Worm (Caenorhabditis elegans) whole organism, L1 larva: ENCODE measurements around the gene K08D12.4.
A peak's percentile ranks its signal among the peaks of the same experiment; 100 is the strongest.

Experiments used
- C04F5.9 ChIP-seq: sonication (generic microtip); optimal IDR thresholded peaks from 2 replicates; lab custom pipeline; 2016; ENCODE audit warnings: missing genetic modification characterization, missing compliant biosample characterization
- F16B12.6 ChIP-seq: fragments of 150-350 bp; optimal IDR thresholded peaks from 2 replicates; lab custom pipeline; 2014; ENCODE audit warnings: missing biosample characterization, missing genetic modification characterization
- Y116A8C.19 ChIP-seq: sonication (generic microtip); optimal IDR thresholded peaks from 2 replicates; lab custom pipeline; 2016; ENCODE audit warnings: missing compliant biosample characterization, missing genetic modification characterization, borderline replicate concordance
- aly-2 ChIP-seq: fragments of 150-350 bp; optimal IDR thresholded peaks from 2 replicates; lab custom pipeline; 2014; ENCODE audit warnings: missing biosample characterization, missing genetic modification characterization
- ama-1 ChIP-seq: fragments of 150-350 bp; optimal IDR thresholded peaks from 2 replicates; lab custom pipeline; 2014
- blmp-1 ChIP-seq: fragments of 150-350 bp; optimal IDR thresholded peaks from 2 replicates; lab custom pipeline; 2014; ENCODE audit warnings: missing biosample characterization, missing genetic modification characterization
- ceh-8 ChIP-seq: fragments of 200-800 bp; sonication (Bioruptor generic); optimal IDR thresholded peaks from 2 replicates; lab custom pipeline; 2018; ENCODE audit warnings: mild to moderate bottlenecking, missing genetic modification characterization, moderate library complexity, missing compliant biosample characterization
- ceh-82 ChIP-seq, 3 experiments: fragments of 150-350 bp in 1 of 3; sonication (generic microtip) in 2 of 3; optimal IDR thresholded peaks; 2 replicates each; lab custom pipeline; 2014 to 2017; ENCODE audit warnings: missing biosample characterization in 3 of 3, missing genetic modification characterization in 3 of 3
- ceh-88 ChIP-seq: fragments of 200-800 bp; sonication (Bioruptor generic); IDR thresholded peaks from 2 replicates; pipeline ENCODE4 v1.3.6; 2022; ENCODE audit warnings: missing genetic modification characterization, missing compliant biosample characterization
- dpl-1 ChIP-seq, 3 experiments: fragments of 150-350 bp in 2 of 3; sonication (generic microtip) in 1 of 3; optimal IDR thresholded peaks; 2 replicates each; lab custom pipeline; 2014 to 2017; ENCODE audit warnings: missing biosample characterization in 3 of 3, missing genetic modification characterization in 3 of 3, missing genetic modification reagents in 3 of 3
- dsc-1 ChIP-seq: sonication (generic microtip); optimal IDR thresholded peaks from 2 replicates; lab custom pipeline; 2016; ENCODE audit warnings: mild to moderate bottlenecking, missing genetic modification characterization, missing compliant biosample characterization
- efl-1 ChIP-seq, 4 experiments: fragments of 150-350 bp; optimal IDR thresholded peaks in 3 of 4; peaks in 1 of 4; 1 replicate in 1 of 4; 2 replicates in 3 of 4; lab custom pipeline; 2014; ENCODE audit warnings: missing biosample characterization in 2 of 4, missing genetic modification characterization in 2 of 4, missing genetic modification reagents in 2 of 4
- efl-3 ChIP-seq: fragments of 200-800 bp; sonication (Bioruptor generic); optimal IDR thresholded peaks from 2 replicates; lab custom pipeline; 2018; ENCODE audit warnings: mild to moderate bottlenecking, missing genetic modification characterization, missing compliant biosample characterization
- egl-13 ChIP-seq: sonication (generic microtip); optimal IDR thresholded peaks from 2 replicates; lab custom pipeline; 2016; ENCODE audit warnings: missing genotype, missing genetic modification reagents, missing genetic modification characterization, missing compliant biosample characterization
- fkh-10 ChIP-seq: sonication (generic microtip); optimal IDR thresholded peaks from 2 replicates; lab custom pipeline; 2017; ENCODE audit warnings: missing biosample characterization, missing genetic modification reagents, missing genetic modification characterization
- fkh-4 ChIP-seq: sonication (generic microtip); optimal IDR thresholded peaks from 2 replicates; lab custom pipeline; 2016; ENCODE audit warnings: missing compliant biosample characterization, missing genetic modification characterization, borderline replicate concordance
- grh-1 ChIP-seq: fragments of 200-800 bp; sonication (Bioruptor generic); IDR thresholded peaks from 2 replicates; pipeline ENCODE4 v1.3.6; 2022; ENCODE audit warnings: missing genetic modification reagents, missing genetic modification characterization, missing compliant biosample characterization
- jun-1 ChIP-seq: fragments of 150-350 bp; optimal IDR thresholded peaks from 2 replicates; lab custom pipeline; 2014; ENCODE audit warnings: missing biosample characterization, missing genetic modification reagents, missing genetic modification characterization
- lin-13 ChIP-seq: fragments of 150-350 bp; optimal IDR thresholded peaks from 2 replicates; lab custom pipeline; 2014; ENCODE audit warnings: missing biosample characterization, missing genetic modification reagents, missing genetic modification characterization
- lin-14 ChIP-seq: fragments of 200-800 bp; sonication (Bioruptor generic); optimal IDR thresholded peaks from 2 replicates; lab custom pipeline; 2018; ENCODE audit warnings: mild to moderate bottlenecking, missing genetic modification characterization, moderate library complexity, missing compliant biosample characterization
- lin-35 ChIP-seq, 2 experiments: fragments of 150-350 bp; optimal IDR thresholded peaks; 2 replicates each; lab custom pipeline; 2014; ENCODE audit warnings: missing biosample characterization in 2 of 2, missing genetic modification characterization in 2 of 2, missing genetic modification reagents in 2 of 2
- lsy-2 ChIP-seq, 2 experiments: fragments of 150-350 bp; optimal IDR thresholded peaks; 2 replicates each; lab custom pipeline; 2014; ENCODE audit warnings: missing biosample characterization in 2 of 2, missing genetic modification characterization in 2 of 2
- mab-9 ChIP-seq: fragments of 200-800 bp; sonication (Bioruptor generic); IDR thresholded peaks from 2 replicates; pipeline ENCODE4 v1.3.6; 2022; ENCODE audit warnings: missing genetic modification reagents, missing genetic modification characterization, missing compliant biosample characterization
- mdl-1 ChIP-seq, 2 experiments: fragments of 150-350 bp; optimal IDR thresholded peaks; 2 replicates each; lab custom pipeline; 2014 to 2017; ENCODE audit warnings: missing biosample characterization in 2 of 2, missing genetic modification characterization in 2 of 2, inconsistent platforms in 1 of 2
- mep-1 ChIP-seq: fragments of 150-350 bp; optimal IDR thresholded peaks from 2 replicates; lab custom pipeline; 2014; ENCODE audit warnings: missing biosample characterization, missing genetic modification characterization
- nhr-12 ChIP-seq: sonication (generic microtip); optimal IDR thresholded peaks from 2 replicates; lab custom pipeline; 2017; ENCODE audit warnings: missing biosample characterization, missing genetic modification characterization
- nhr-19 ChIP-seq: fragments of 200-800 bp; sonication (Bioruptor generic); conservative IDR thresholded peaks from 2 replicates; pipeline ENCODE4 v1.3.6; 2022; ENCODE audit warnings: missing genetic modification characterization, missing compliant biosample characterization
- nhr-237 ChIP-seq: fragments of 150-350 bp; optimal IDR thresholded peaks from 2 replicates; lab custom pipeline; 2014; ENCODE audit warnings: missing biosample characterization, missing genetic modification characterization
- nhr-28 ChIP-seq: fragments of 150-350 bp; optimal IDR thresholded peaks from 2 replicates; lab custom pipeline; 2014; ENCODE audit warnings: missing biosample characterization, missing genetic modification characterization
- nhr-47 ChIP-seq: sonication (generic microtip); optimal IDR thresholded peaks from 2 replicates; lab custom pipeline; 2016; ENCODE audit warnings: mild to moderate bottlenecking, missing genetic modification characterization, moderate library complexity, missing compliant biosample characterization
- nhr-71 ChIP-seq: sonication (generic microtip); optimal IDR thresholded peaks from 2 replicates; lab custom pipeline; 2016; ENCODE audit warnings: mild to moderate bottlenecking, missing genetic modification characterization, moderate library complexity, missing compliant biosample characterization
- nhr-85 ChIP-seq: sonication (generic microtip); peaks from one replicate; lab custom pipeline; 2016; ENCODE audit warnings: missing genetic modification characterization, inconsistent platforms, missing compliant biosample characterization
- pag-3 ChIP-seq: sonication (generic microtip); optimal IDR thresholded peaks from 2 replicates; lab custom pipeline; 2017; ENCODE audit warnings: missing genetic modification characterization, mild to moderate bottlenecking, missing compliant biosample characterization, antibody characterized with exemption, borderline replicate concordance; ENCODE audit not compliant: insufficient read depth
- pqm-1 ChIP-seq: sonication (generic microtip); optimal IDR thresholded peaks from 3 replicates; lab custom pipeline; 2017; ENCODE audit warnings: missing biosample characterization, missing genetic modification characterization
- rnt-1 ChIP-seq: sonication (generic microtip); optimal IDR thresholded peaks from 2 replicates; lab custom pipeline; 2016; ENCODE audit warnings: mild to moderate bottlenecking, missing genetic modification characterization, moderate library complexity, missing compliant biosample characterization
- snu-23 ChIP-seq: sonication (generic microtip); optimal IDR thresholded peaks from 2 replicates; lab custom pipeline; 2016; ENCODE audit warnings: missing genetic modification characterization, missing compliant biosample characterization
- sox-4 ChIP-seq: sonication (generic microtip); optimal IDR thresholded peaks from 2 replicates; lab custom pipeline; 2016; ENCODE audit warnings: missing genetic modification characterization, missing compliant biosample characterization
- sup-37 ChIP-seq: fragments of 200-800 bp; sonication (Bioruptor generic); optimal IDR thresholded peaks from 2 replicates; lab custom pipeline; 2018; ENCODE audit warnings: mild to moderate bottlenecking, missing genetic modification characterization, missing compliant biosample characterization
- tbx-2 ChIP-seq: sonication (generic microtip); optimal IDR thresholded peaks from 2 replicates; lab custom pipeline; 2016; ENCODE audit warnings: missing genetic modification characterization, missing compliant biosample characterization
- tlp-1 ChIP-seq: fragments of 150-350 bp; optimal IDR thresholded peaks from 2 replicates; lab custom pipeline; 2014; ENCODE audit warnings: missing biosample characterization, missing genetic modification characterization
- unc-62 ChIP-seq: fragments of 150-350 bp; optimal IDR thresholded peaks from 2 replicates; lab custom pipeline; 2014; ENCODE audit warnings: missing biosample characterization, missing genetic modification reagents, missing genetic modification characterization
- unc-98 ChIP-seq: fragments of 200-800 bp; sonication (Bioruptor generic); IDR thresholded peaks from 2 replicates; pipeline ENCODE4 v1.3.6; 2022; ENCODE audit warnings: missing genetic modification characterization, missing compliant biosample characterization
- zag-1 ChIP-seq: fragments of 150-350 bp; optimal IDR thresholded peaks from 2 replicates; lab custom pipeline; 2014; ENCODE audit warnings: missing biosample characterization, missing genetic modification characterization

K08D12.4 gene

DNA sequence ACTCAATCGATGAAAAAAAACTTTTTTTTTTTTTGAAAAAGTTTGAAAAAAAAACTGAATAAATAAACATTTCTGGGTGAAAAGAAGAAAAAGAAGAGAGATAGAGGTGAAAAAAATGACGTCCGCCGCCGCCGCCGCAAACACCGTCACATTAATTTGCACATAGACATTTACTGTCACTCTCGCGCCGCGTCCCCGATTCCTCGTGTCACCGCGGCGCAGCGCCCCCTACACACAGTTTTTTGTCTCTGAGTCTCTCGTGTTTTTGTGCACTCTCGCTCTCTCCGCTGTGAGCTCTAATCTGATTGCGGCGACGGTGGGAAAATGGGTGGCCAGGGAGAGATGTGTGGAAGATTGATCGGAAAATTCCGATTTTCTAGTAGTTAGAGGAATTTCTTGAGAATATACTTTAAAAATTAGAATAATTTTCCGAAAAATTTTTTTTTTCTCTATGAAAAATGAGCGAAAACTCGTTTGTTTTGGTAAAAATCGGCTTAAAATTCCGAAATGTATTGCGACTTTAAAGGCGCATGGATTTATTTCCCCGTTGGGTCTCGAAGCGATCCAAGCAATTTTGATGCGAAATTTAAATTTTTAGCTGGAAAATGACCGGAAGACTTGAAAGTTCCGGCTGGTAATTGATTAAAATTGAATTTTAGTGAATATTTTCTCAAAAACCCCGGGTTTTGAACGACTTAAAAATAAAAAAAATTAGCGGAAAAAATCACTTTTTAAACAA is 32.4 kb downstream of the K08D12.4 start:
- TF ChIP-seq snu-23 (GFP tag; lab: Kevin White, UChicago) (peak; percentile 9), rnt-1 (tag; lab: Kevin White, UChicago) (peak; percentile 25), mdl-1 (tag; optimal IDR thresholded peaks at IDR 0.05; lab: Kevin White, UChicago) (peak in 1 of 2 experiments; percentile 23), nhr-19 (GFP tag; lab: Robert Waterston, UW) (no peak), dpl-1 (GFP tag; optimal IDR thresholded peaks at IDR 0.05; lab: Kevin White, UChicago) (peak; percentile 7 to 13 (median 11)), blmp-1 (peak; percentile 58), nhr-71 (tag; lab: Kevin White, UChicago) (no peak), mab-9 (no peak), efl-1 (optimal IDR thresholded peaks at IDR 0.05; lab: Kevin White, UChicago) (peak; percentile 3 to 4), efl-1 (GFP tag; optimal IDR thresholded peaks at IDR 0.05 in 1 of 2; lab: Kevin White, UChicago) (peak; percentile 19 to 79), lin-35 (GFP tag; optimal IDR thresholded peaks at IDR 0.05; lab: Kevin White, UChicago) (peak in 1 of 2 experiments; percentile 2), nhr-85 (tag; lab: Kevin White, UChicago) (peak; percentile 37), nhr-28 (no peak), F16B12.6 (peak; percentile 41)

DNA sequence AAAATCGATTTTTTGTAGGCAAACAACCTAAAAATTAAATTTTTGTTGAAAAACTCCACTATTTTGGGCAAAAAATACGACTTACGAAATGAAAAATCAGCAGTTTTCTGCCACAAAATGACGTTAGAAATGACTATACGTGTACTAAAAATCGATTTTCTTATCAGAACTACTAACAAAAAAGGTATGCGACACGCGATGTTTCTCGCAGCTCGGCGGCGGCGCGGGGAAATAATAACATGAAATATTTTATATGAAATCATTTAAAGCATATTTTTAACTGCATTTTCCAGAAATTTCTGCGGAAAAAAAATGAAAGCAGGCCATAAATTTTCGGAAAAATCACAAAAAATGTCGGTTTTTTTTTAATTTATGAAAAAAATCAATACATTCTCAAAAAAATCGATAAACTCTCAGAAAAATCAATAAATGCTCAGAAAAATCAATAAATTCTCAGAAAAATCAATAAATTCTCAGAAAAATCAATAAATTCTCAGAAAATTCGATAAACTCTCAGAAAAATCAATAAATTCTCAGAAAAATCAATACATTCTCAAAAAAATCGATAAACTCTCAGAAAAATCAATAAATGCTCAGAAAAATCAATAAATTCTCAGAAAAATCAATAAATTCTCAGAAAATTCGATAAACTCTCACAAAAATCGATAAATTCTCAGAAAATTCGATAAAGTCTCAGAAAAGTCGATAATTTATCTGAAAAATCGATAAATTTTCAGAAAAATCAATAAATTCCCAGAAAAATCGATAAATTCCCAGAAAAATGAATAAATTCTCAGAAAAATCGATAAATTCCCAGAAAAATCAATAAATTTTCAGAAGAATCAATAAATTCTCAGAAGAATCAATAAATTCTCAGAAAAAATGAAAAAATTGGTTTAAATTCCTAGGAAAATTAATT is 33.3 kb downstream of the K08D12.4 start, which contains the start of gene ptpn-22:
TSS of gene ptpn-22 (minus strand) at position 158 of the 919 bp plus-strand sequence.
- no peak for TF ChIP-seq aly-2 (tag; lab: Kevin White, UChicago)
- TF ChIP-seq lsy-2 (tag; optimal IDR thresholded peaks at IDR 0.05; lab: Kevin White, UChicago), result no peak
- no peak for TF ChIP-seq snu-23 (GFP tag; lab: Kevin White, UChicago)
- no peak for TF ChIP-seq pqm-1
- no peak for TF ChIP-seq unc-62 (GFP tag; lab: Kevin White, UChicago)
- peak; percentile 5 for TF ChIP-seq nhr-85 (tag; lab: Kevin White, UChicago)
- TF ChIP-seq sox-4, result no peak

DNA sequence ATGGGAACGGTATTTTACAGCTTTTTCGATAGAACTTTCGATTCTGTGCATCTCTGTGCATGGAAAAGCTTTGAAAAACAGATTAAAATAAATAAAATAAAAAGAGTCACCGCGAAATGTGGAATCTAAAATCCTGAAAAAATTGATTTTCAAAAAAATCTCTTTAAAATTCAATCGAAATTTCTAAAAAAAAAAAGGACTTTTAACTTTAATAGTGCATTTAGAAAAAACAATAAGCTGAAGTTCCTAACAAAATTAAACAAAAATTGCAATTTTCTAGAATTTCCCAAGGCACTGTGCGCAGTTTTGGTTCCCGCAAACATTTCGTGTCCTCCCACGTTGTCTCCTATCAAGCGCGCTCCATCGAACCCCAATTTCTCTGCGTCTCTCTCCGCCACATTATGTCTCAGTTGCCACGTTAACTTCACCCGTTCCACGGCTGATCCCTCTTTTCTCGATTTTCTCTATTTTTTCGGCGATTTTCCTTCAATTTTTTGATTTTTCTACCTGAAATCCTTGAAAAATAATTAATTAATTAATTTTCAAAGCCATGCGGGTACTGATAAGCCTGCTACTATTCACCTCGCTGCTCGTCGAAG is 38.5 kb downstream of the K08D12.4 start, which contains the start of the genes Y41D4A.6 and Y41D4A.4:
TSS of gene Y41D4A.6 (minus strand) at position 51 of the 599 bp plus-strand sequence.
TSS of gene Y41D4A.4 (plus strand) at position 549 of the 599 bp plus-strand sequence.
- TF ChIP-seq mep-1 (tag; lab: Kevin White, UChicago), result peak; percentile 64
- TF ChIP-seq blmp-1, result peak; percentile 9
- no peak for TF ChIP-seq efl-3 (GFP tag; lab: Kevin White, UChicago)
- peak; percentile 45 for TF ChIP-seq Y116A8C.19 (tag; lab: Kevin White, UChicago)
- peak; percentile 70 for TF ChIP-seq aly-2 (tag; lab: Kevin White, UChicago)
- peak; percentile 85 for TF ChIP-seq lin-13 (GFP tag; lab: Kevin White, UChicago)
- TF ChIP-seq fkh-4 (tag; lab: Kevin White, UChicago), result peak; percentile 61
- peak; percentile 73; the same call in 1 of the 2 replicates for TF ChIP-seq ceh-88 (GFP tag; lab: Robert Waterston, UW)
- no peak for TF ChIP-seq pqm-1
- TF ChIP-seq ama-1, result no peak
- no peak for TF ChIP-seq ceh-8
- peak; percentile 92 for TF ChIP-seq lin-14 (GFP tag; lab: Kevin White, UChicago)
- no peak for TF ChIP-seq tlp-1 (tag; lab: Kevin White, UChicago)
- no peak for TF ChIP-seq nhr-12
- TF ChIP-seq nhr-47 (tag; lab: Kevin White, UChicago), result peak; percentile 91
- peak; percentile 78 for TF ChIP-seq jun-1 (tag; lab: Kevin White, UChicago)
- peak; percentile 74 for TF ChIP-seq pag-3 (tag; lab: Kevin White, UChicago)
- peak; percentile 73 to 87 (median 85) for TF ChIP-seq ceh-82 (tag; optimal IDR thresholded peaks at IDR 0.05; lab: Kevin White, UChicago)
- TF ChIP-seq C04F5.9 (tag; lab: Kevin White, UChicago), result peak; percentile 64
- peak; percentile 75 for TF ChIP-seq egl-13
- TF ChIP-seq nhr-237, result peak; percentile 65
- TF ChIP-seq unc-98 (GFP tag; lab: Robert Waterston, UW), result peak; percentile 83
- TF ChIP-seq zag-1 (tag; lab: Kevin White, UChicago), result no peak
- peak; percentile 95 for TF ChIP-seq rnt-1 (tag; lab: Kevin White, UChicago)
- peak; percentile 79 for TF ChIP-seq dsc-1 (tag; lab: Kevin White, UChicago)
- TF ChIP-seq tbx-2 (tag; lab: Kevin White, UChicago), result peak; percentile 88
- peak; percentile 26; the same call in 1 of the 2 replicates for TF ChIP-seq grh-1 (GFP tag; lab: Robert Waterston, UW)
- TF ChIP-seq sup-37 (GFP tag; lab: Kevin White, UChicago), result no peak
- peak; percentile 37 for TF ChIP-seq fkh-10 (GFP tag; lab: Kevin White, UChicago)
- TF ChIP-seq nhr-28, result no peak
